Fruit fly (Drosophila melanogaster) whole organism, embryonic: ENCODE data around the gene DAAM.

Experiments used
- Bdp1 ChIP-seq: fragments of 200-800 bp; sonication (Bioruptor generic); optimal IDR thresholded peaks from 3 replicates; lab custom pipeline; 2016; ENCODE audit warnings: missing biosample characterization, missing genetic modification characterization
- Bgb ChIP-seq: fragments of 200-800 bp; sonication (Bioruptor generic); IDR thresholded peaks from 2 replicates; pipeline ENCODE4 v1.3.6; 2022; ENCODE audit warnings: missing biosample characterization, missing genetic modification characterization; ENCODE audit not compliant: partially characterized antibody
- Blimp-1 ChIP-seq: fragments of 200-800 bp; sonication (Bioruptor generic); optimal IDR thresholded peaks from 3 replicates; lab custom pipeline; 2018; ENCODE audit warnings: missing biosample characterization, missing genetic modification characterization, mild to moderate bottlenecking, moderate library complexity, missing genetic modification reagents
- CG10543 ChIP-seq: fragments of 200-800 bp; sonication (Bioruptor generic); optimal IDR thresholded peaks from 3 replicates; lab custom pipeline; 2017; ENCODE audit warnings: missing biosample characterization, mild to moderate bottlenecking, missing genetic modification characterization, moderate library complexity
- CG13424 ChIP-seq: fragments of 200-800 bp; sonication (Bioruptor generic); optimal IDR thresholded peaks from 2 replicates; lab custom pipeline; 2019; ENCODE audit warnings: missing biosample characterization, mild to moderate bottlenecking, missing genetic modification characterization, moderate library complexity
- CG14441 ChIP-seq: fragments of 200-800 bp; sonication (Bioruptor generic); IDR thresholded peaks from 2 replicates; pipeline ENCODE4 v1.3.6; 2022; ENCODE audit warnings: missing biosample characterization, missing genetic modification characterization
- CG17186 ChIP-seq: fragments of 200-800 bp; sonication (Bioruptor generic); optimal IDR thresholded peaks from 3 replicates; lab custom pipeline; 2017; ENCODE audit warnings: missing biosample characterization, missing genetic modification reagents, missing genetic modification characterization
- CG17328 ChIP-seq: fragments of 200-800 bp; sonication (Bioruptor generic); IDR thresholded peaks from 2 replicates; pipeline ENCODE4 v1.3.6; 2022; ENCODE audit warnings: missing biosample characterization, missing genetic modification characterization
- CG1832 ChIP-seq: fragments of 200-800 bp; sonication (Bioruptor generic); optimal IDR thresholded peaks from 2 replicates; lab custom pipeline; 2017; ENCODE audit warnings: missing biosample characterization, mild to moderate bottlenecking, missing genetic modification characterization, inconsistent platforms
- CG2875 ChIP-seq: fragments of 200-800 bp; sonication (Bioruptor generic); optimal IDR thresholded peaks from 2 replicates; lab custom pipeline; 2017; ENCODE audit warnings: missing biosample characterization, mild to moderate bottlenecking, missing genetic modification characterization, missing genetic modification reagents
- CG3281 ChIP-seq: fragments of 200-800 bp; sonication (Bioruptor generic); optimal IDR thresholded peaks from 3 replicates; lab custom pipeline; 2017; ENCODE audit warnings: missing biosample characterization, mild to moderate bottlenecking, missing genetic modification characterization
- CG5953 ChIP-seq: fragments of 200-800 bp; sonication (Bioruptor generic); IDR thresholded peaks from 2 replicates; pipeline ENCODE4 v1.3.6; 2022; ENCODE audit warnings: missing biosample characterization, missing genetic modification characterization
- CG6683 ChIP-seq: fragments of 200-800 bp; sonication (Bioruptor generic); optimal IDR thresholded peaks from 2 replicates; lab custom pipeline; 2017; ENCODE audit warnings: missing biosample characterization, mild to moderate bottlenecking, missing genetic modification characterization, missing genetic modification reagents
- CG7745 ChIP-seq: fragments of 200-800 bp; sonication (Bioruptor generic); optimal IDR thresholded peaks from 2 replicates; lab custom pipeline; 2018; ENCODE audit warnings: missing biosample characterization, mild to moderate bottlenecking, missing genetic modification characterization, moderate library complexity
- CG7786 ChIP-seq: fragments of 200-800 bp; sonication (Bioruptor generic); optimal IDR thresholded peaks from 2 replicates; lab custom pipeline; 2016; ENCODE audit warnings: missing biosample characterization, missing genetic modification characterization
- CG8290 ChIP-seq, 3 experiments: fragments of 200-800 bp; sonication (Bioruptor generic); optimal IDR thresholded peaks; 2 replicates each; lab custom pipeline; 2016 to 2019; ENCODE audit warnings: missing biosample characterization in 3 of 3, missing genetic modification characterization in 3 of 3, mild to moderate bottlenecking in 2 of 3, moderate library complexity in 1 of 3
- CHES-1-like ChIP-seq: fragments of 200-800 bp; sonication (Bioruptor generic); optimal IDR thresholded peaks from 2 replicates; lab custom pipeline; 2016; ENCODE audit warnings: missing biosample characterization, missing genetic modification characterization
- CTCF ChIP-seq: fragments of 200-800 bp; sonication (Bioruptor generic); optimal IDR thresholded peaks from 2 replicates; lab custom pipeline; 2017; ENCODE audit warnings: missing biosample characterization, mild to moderate bottlenecking, missing genetic modification characterization, moderate library complexity
- Dbx ChIP-seq: fragments of 200-800 bp; sonication (Bioruptor generic); IDR thresholded peaks from 3 replicates; pipeline ENCODE4 v1.3.6; 2022; ENCODE audit warnings: missing biosample characterization, missing genetic modification characterization
- HLH3B ChIP-seq: fragments of 200-800 bp; sonication (Bioruptor generic); IDR thresholded peaks from 2 replicates; pipeline ENCODE4 v1.3.6; 2022; ENCODE audit warnings: missing biosample characterization, missing genetic modification characterization
- HLH54F ChIP-seq: fragments of 200-800 bp; sonication (Bioruptor generic); optimal IDR thresholded peaks from 3 replicates; lab custom pipeline; 2016; ENCODE audit warnings: missing biosample characterization, missing genetic modification characterization
- NC2β ChIP-seq: fragments of 200-800 bp; sonication (Bioruptor generic); optimal IDR thresholded peaks from 2 replicates; lab custom pipeline; 2016; ENCODE audit warnings: missing biosample characterization, missing genetic modification characterization
- Nf-YA ChIP-seq: fragments of 200-800 bp; sonication (Bioruptor generic); IDR thresholded peaks from 2 replicates; pipeline ENCODE4 v1.3.6; 2022; ENCODE audit warnings: missing biosample characterization, missing genetic modification characterization
- Ptx1 ChIP-seq: fragments of 200-800 bp; sonication (Bioruptor generic); IDR thresholded peaks from 2 replicates; pipeline ENCODE4 v1.3.6; 2022; ENCODE audit warnings: missing biosample characterization, missing genetic modification characterization
- Ravus ChIP-seq: fragments of 200-800 bp; sonication (Bioruptor generic); IDR thresholded peaks from 2 replicates; pipeline ENCODE4 v1.3.6; 2022; ENCODE audit warnings: missing biosample characterization, missing genetic modification characterization
- TFAM ChIP-seq: fragments of 200-800 bp; sonication (Bioruptor generic); optimal IDR thresholded peaks from 2 replicates; lab custom pipeline; 2017; ENCODE audit warnings: missing biosample characterization, missing genetic modification characterization, inconsistent platforms
- YL-1 ChIP-seq: fragments of 200-800 bp; sonication (Bioruptor generic); optimal IDR thresholded peaks from 3 replicates; lab custom pipeline; 2017; ENCODE audit warnings: missing biosample characterization, mild to moderate bottlenecking, missing genetic modification characterization
- ato ChIP-seq: fragments of 200-800 bp; sonication (Bioruptor generic); IDR thresholded peaks from 2 replicates; pipeline ENCODE4 v1.3.6; 2022; ENCODE audit warnings: missing biosample characterization, missing genetic modification characterization; ENCODE audit not compliant: partially characterized antibody
- chinmo ChIP-seq: fragments of 200-800 bp; sonication (Bioruptor generic); IDR thresholded peaks from 4 replicates; pipeline ENCODE4 v1.3.6; 2022; ENCODE audit warnings: missing biosample characterization, missing genetic modification characterization; ENCODE audit not compliant: partially characterized antibody
- chn ChIP-seq: fragments of 200-800 bp; sonication (Bioruptor generic); optimal IDR thresholded peaks from 2 replicates; lab custom pipeline; 2016; ENCODE audit warnings: missing biosample characterization, missing genetic modification characterization
- ci ChIP-seq: fragments of 200-800 bp; sonication (Bioruptor generic); IDR thresholded peaks from 3 replicates; pipeline ENCODE4 v1.3.6; 2022; ENCODE audit warnings: missing biosample characterization, missing genetic modification characterization
- da ChIP-seq: fragments of 200-800 bp; sonication (Bioruptor generic); optimal IDR thresholded peaks from 2 replicates; lab custom pipeline; 2016; ENCODE audit warnings: missing biosample characterization, missing genetic modification characterization
- dan ChIP-seq: fragments of 200-800 bp; sonication (Bioruptor generic); IDR thresholded peaks from 2 replicates; pipeline ENCODE4 v1.3.6; 2022; ENCODE audit warnings: missing biosample characterization, missing genetic modification characterization
- disco-r ChIP-seq: fragments of 200-800 bp; sonication (Bioruptor generic); optimal IDR thresholded peaks from 2 replicates; lab custom pipeline; 2016; ENCODE audit warnings: missing biosample characterization, missing genetic modification characterization
- ems ChIP-seq: fragments of 200-800 bp; sonication (Bioruptor generic); optimal IDR thresholded peaks from 3 replicates; lab custom pipeline; 2016; ENCODE audit warnings: missing biosample characterization, missing genetic modification characterization
- hb ChIP-seq: fragments of 200-800 bp; sonication (Bioruptor generic); IDR thresholded peaks from 3 replicates; pipeline ENCODE4 v1.3.6; 2022; ENCODE audit warnings: missing biosample characterization, missing genetic modification characterization; ENCODE audit not compliant: partially characterized antibody
- jumu ChIP-seq: fragments of 200-800 bp; sonication (Bioruptor generic); optimal IDR thresholded peaks from 3 replicates; lab custom pipeline; 2016; ENCODE audit warnings: missing biosample characterization, missing genetic modification characterization
- kay ChIP-seq: fragments of 200-800 bp; sonication (Bioruptor generic); optimal IDR thresholded peaks from 2 replicates; lab custom pipeline; 2016; ENCODE audit warnings: missing biosample characterization, missing genetic modification characterization
- nerfin-2 ChIP-seq: fragments of 200-800 bp; sonication (Bioruptor generic); IDR thresholded peaks from 2 replicates; pipeline ENCODE4 v1.3.6; 2022; ENCODE audit warnings: missing biosample characterization, missing genetic modification characterization; ENCODE audit not compliant: partially characterized antibody
- oc ChIP-seq: fragments of 200-800 bp; sonication (Bioruptor generic); optimal IDR thresholded peaks from 2 replicates; lab custom pipeline; 2018; ENCODE audit warnings: missing biosample characterization, mild to moderate bottlenecking, missing genetic modification characterization, moderate library complexity
- org-1 ChIP-seq: fragments of 200-800 bp; sonication (Bioruptor generic); optimal IDR thresholded peaks from 2 replicates; lab custom pipeline; 2017; ENCODE audit warnings: missing biosample characterization, missing genetic modification characterization
- phol ChIP-seq: fragments of 200-800 bp; sonication (Bioruptor generic); optimal IDR thresholded peaks from 3 replicates; lab custom pipeline; 2018; ENCODE audit warnings: missing biosample characterization, mild to moderate bottlenecking, missing genetic modification characterization, moderate library complexity
- ranshi ChIP-seq: fragments of 200-800 bp; sonication (Bioruptor generic); IDR thresholded peaks from 2 replicates; pipeline ENCODE4 v1.3.6; 2022; ENCODE audit warnings: missing biosample characterization, missing genetic modification characterization
- slou ChIP-seq: fragments of 200-800 bp; sonication (Bioruptor generic); optimal IDR thresholded peaks from 3 replicates; lab custom pipeline; 2016; ENCODE audit warnings: missing biosample characterization, missing genetic modification characterization
- slp2 ChIP-seq: fragments of 200-800 bp; sonication (Bioruptor generic); optimal IDR thresholded peaks from 2 replicates; lab custom pipeline; 2016; ENCODE audit warnings: missing biosample characterization, missing genetic modification characterization
- sob ChIP-seq: fragments of 200-800 bp; sonication (Bioruptor generic); IDR thresholded peaks from 2 replicates; pipeline ENCODE4 v1.3.6; 2022; ENCODE audit warnings: missing biosample characterization, missing genetic modification characterization
- tap ChIP-seq: fragments of 200-800 bp; optimal IDR thresholded peaks from 3 replicates; lab custom pipeline; 2019; ENCODE audit warnings: missing biosample characterization, mild to moderate bottlenecking, missing genetic modification characterization, moderate library complexity
- tna ChIP-seq: fragments of 200-800 bp; sonication (Bioruptor generic); IDR thresholded peaks from 2 replicates; pipeline ENCODE4 v1.3.6; 2022; ENCODE audit warnings: missing biosample characterization, missing genetic modification characterization; ENCODE audit not compliant: partially characterized antibody
- zen2 ChIP-seq: fragments of 200-800 bp; sonication (Bioruptor generic); IDR thresholded peaks from 3 replicates; pipeline ENCODE4 v1.3.6; 2022; ENCODE audit warnings: missing biosample characterization, missing genetic modification characterization; ENCODE audit not compliant: partially characterized antibody

DAAM gene

DNA sequence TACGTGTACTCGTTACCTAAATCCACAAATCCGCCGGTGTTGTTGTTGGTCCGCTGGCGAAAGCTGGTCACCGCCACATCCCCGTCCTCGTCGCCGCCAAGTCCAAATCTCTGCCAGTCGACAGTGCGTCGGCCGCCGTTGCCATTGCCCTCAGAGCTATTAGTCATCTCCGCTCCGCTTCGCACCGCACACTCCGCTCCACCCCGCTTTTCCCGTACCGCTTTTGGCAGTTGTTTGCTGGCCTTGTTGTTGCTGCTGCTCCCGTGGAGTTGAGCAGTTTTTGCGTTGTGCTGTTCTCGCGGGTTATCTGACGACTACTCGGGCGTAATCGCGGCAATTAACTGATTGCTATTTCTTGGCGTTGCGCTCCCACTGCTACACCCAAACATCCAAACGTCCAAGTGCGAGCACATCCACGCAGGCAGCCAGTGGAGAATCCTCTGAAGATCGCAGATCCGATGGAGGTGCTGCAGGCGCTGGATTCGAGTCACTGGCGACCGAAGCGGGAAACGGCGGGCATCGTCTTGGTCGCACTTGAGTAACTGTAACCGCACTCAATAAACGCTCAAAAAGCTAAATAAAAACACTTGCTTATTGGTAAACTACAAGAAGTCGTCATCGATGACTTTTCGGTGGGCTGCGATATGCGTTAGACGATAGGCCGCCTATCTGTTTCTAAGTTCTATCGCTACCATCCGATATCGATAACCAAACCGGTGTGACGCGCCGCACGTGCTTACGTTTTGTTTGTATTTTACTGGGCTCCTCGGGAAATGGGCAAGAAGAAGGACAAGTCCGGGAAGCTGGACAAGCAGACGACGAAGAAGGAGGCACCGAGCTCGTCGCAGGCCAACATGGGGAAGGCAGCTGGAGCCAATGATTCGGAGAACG, 31.4 kb upstream of the DAAM start, which contains the start of the genes CG12773 and CG11417 (continued):
- no peak for TF ChIP-seq HLH54F (GFP tag; lab: Kevin White, UChicago)
- TF ChIP-seq CG6683 (GFP tag; lab: Kevin White, UChicago) = no peak
- no peak for TF ChIP-seq CG5953 (GFP tag; lab: Robert Waterston, UW)
- TF ChIP-seq CG17186 (GFP tag; lab: Kevin White, UChicago) = peak; percentile 10
- no peak for TF ChIP-seq Blimp-1 (GFP tag; lab: Kevin White, UChicago)
- no peak for TF ChIP-seq Ptx1 (GFP tag; lab: Robert Waterston, UW)
- TF ChIP-seq ato (GFP tag; lab: Robert Waterston, UW) = peak; percentile 95
- TF ChIP-seq NC2β (GFP tag; lab: Kevin White, UChicago) = no peak
- no peak for TF ChIP-seq slou (GFP tag; lab: Kevin White, UChicago)
- TF ChIP-seq YL-1 (GFP tag; lab: Kevin White, UChicago) = peak; percentile 23
- TF ChIP-seq CG8290 (GFP tag; optimal IDR thresholded peaks at IDR 0.05; lab: Kevin White, UChicago) = no peak
- no peak for TF ChIP-seq CG8290 (tag; optimal IDR thresholded peaks at IDR 0.05; lab: Kevin White, UChicago)
- no peak for TF ChIP-seq dan (GFP tag; lab: Robert Waterston, UW)
- TF ChIP-seq jumu = no peak
- TF ChIP-seq Bdp1 (GFP tag; lab: Kevin White, UChicago) = no peak
- peak; percentile 20 for TF ChIP-seq CTCF (GFP tag; lab: Kevin White, UChicago)
- peak; percentile 92 for TF ChIP-seq nerfin-2 (GFP tag; lab: Robert Waterston, UW)
- TF ChIP-seq Nf-YA (GFP tag; lab: Robert Waterston, UW) = no peak
- TF ChIP-seq CG7786 (GFP tag; lab: Kevin White, UChicago) = no peak
- TF ChIP-seq ci (GFP tag; lab: Robert Waterston, UW) = no peak
- no peak for TF ChIP-seq CHES-1-like (GFP tag; lab: Kevin White, UChicago)
- TF ChIP-seq sob = no peak
- peak; percentile 1 for TF ChIP-seq CG10543 (GFP tag; lab: Kevin White, UChicago)
- TF ChIP-seq kay (GFP tag; lab: Kevin White, UChicago) = peak; percentile 74
- no peak for TF ChIP-seq CG7745 (tag; lab: Kevin White, UChicago)
- no peak for TF ChIP-seq ranshi
- no peak for TF ChIP-seq CG2875
- no peak for TF ChIP-seq disco-r (GFP tag; lab: Kevin White, UChicago)
- TF ChIP-seq CG13424 (tag; lab: Kevin White, UChicago) = no peak
- TF ChIP-seq CG17328 (GFP tag; lab: Robert Waterston, UW) = no peak
- TF ChIP-seq phol = no peak
- peak; percentile 96 for TF ChIP-seq tna (GFP tag; lab: Robert Waterston, UW)
- peak; percentile 83 for TF ChIP-seq Bgb (GFP tag; lab: Robert Waterston, UW)
- no peak for TF ChIP-seq CG14441 (GFP tag; lab: Robert Waterston, UW)
- no peak for TF ChIP-seq slp2 (GFP tag; lab: Kevin White, UChicago)
- TF ChIP-seq org-1 (GFP tag; lab: Kevin White, UChicago) = no peak
- no peak for TF ChIP-seq oc (tag; lab: Kevin White, UChicago)
- TF ChIP-seq HLH3B (GFP tag; lab: Robert Waterston, UW) = no peak
- no peak for TF ChIP-seq tap
- TF ChIP-seq zen2 (GFP tag; lab: Robert Waterston, UW) = peak; percentile 95
- peak; percentile 94; the same call in 3 of the 4 replicates for TF ChIP-seq chinmo (GFP tag; lab: Robert Waterston, UW)
- TF ChIP-seq da = no peak
- TF ChIP-seq CG1832 = no peak
- peak; percentile 91 for TF ChIP-seq hb (GFP tag; lab: Robert Waterston, UW)
- no peak for TF ChIP-seq chn
- TF ChIP-seq Ravus (GFP tag; lab: Robert Waterston, UW) = no peak
- TF ChIP-seq ems (GFP tag; lab: Kevin White, UChicago) = no peak
- TF ChIP-seq TFAM (GFP tag; lab: Kevin White, UChicago) = no peak
- TF ChIP-seq CG3281 (GFP tag; lab: Kevin White, UChicago) = no peak
- no peak for TF ChIP-seq Dbx (GFP tag; lab: Robert Waterston, UW)
